Worm (Caenorhabditis elegans) whole organism, young adult: ENCODE measurements around the gene cyh-1.

Experiments used
- B0019.2 ChIP-seq: fragments of 200-800 bp; sonication (Bioruptor generic); conservative IDR thresholded peaks from 2 replicates; pipeline ENCODE4 v1.3.6; 2022; ENCODE audit warnings: missing genetic modification reagents, missing genetic modification characterization, missing compliant biosample characterization
- B0261.1 ChIP-seq: sonication (generic microtip); optimal IDR thresholded peaks from 2 replicates; lab custom pipeline; 2016; ENCODE audit warnings: mild to moderate bottlenecking, missing genetic modification characterization, moderate library complexity, missing compliant biosample characterization
- C06A6.2 ChIP-seq: fragments of 200-800 bp; sonication (Bioruptor generic); conservative IDR thresholded peaks from 2 replicates; pipeline ENCODE4 v1.3.6; 2022; ENCODE audit warnings: missing genetic modification characterization, missing compliant biosample characterization
- C17E4.6 ChIP-seq: fragments of 200-800 bp; sonication (Bioruptor generic); IDR thresholded peaks from 2 replicates; pipeline ENCODE4 v1.3.6; 2022; ENCODE audit warnings: missing genetic modification reagents, missing genetic modification characterization, missing compliant biosample characterization
- D2030.7 ChIP-seq: fragments of 200-800 bp; sonication (Bioruptor generic); IDR thresholded peaks from 2 replicates; pipeline ENCODE4 v1.3.6; 2022; ENCODE audit warnings: missing genetic modification reagents, missing genetic modification characterization, missing compliant biosample characterization
- F22D6.2 ChIP-seq: sonication (generic microtip); optimal IDR thresholded peaks from 2 replicates; lab custom pipeline; 2016; ENCODE audit warnings: mild to moderate bottlenecking, missing genetic modification characterization, missing compliant biosample characterization
- F52B5.7 ChIP-seq: sonication (generic microtip); optimal IDR thresholded peaks from 2 replicates; lab custom pipeline; 2016; ENCODE audit warnings: mild to moderate bottlenecking, missing genetic modification characterization, missing compliant biosample characterization
- T26A5.8 ChIP-seq: sonication (generic microtip); optimal IDR thresholded peaks from 2 replicates; lab custom pipeline; 2016; ENCODE audit warnings: missing genetic modification characterization, missing compliant biosample characterization
- ama-1 ChIP-seq, 3 experiments: fragments of 150-350 bp in 1 of 3; sonication (generic microtip) in 2 of 3; optimal IDR thresholded peaks; 2 replicates each; lab custom pipeline; 2014 to 2018; ENCODE audit warnings: missing biosample characterization in 2 of 3, missing genetic modification characterization in 2 of 3, missing genetic modification reagents in 2 of 3
- atf-7 ChIP-seq: sonication (generic microtip); optimal IDR thresholded peaks from 2 replicates; lab custom pipeline; 2017; ENCODE audit warnings: mild to moderate bottlenecking, missing genetic modification characterization, missing compliant biosample characterization
- cebp-1 ChIP-seq, 2 experiments: fragments of 200-800 bp in 1 of 2; sonication (Bioruptor generic) in 1 of 2; sonication (generic microtip) in 1 of 2; IDR thresholded peaks in 1 of 2; optimal IDR thresholded peaks in 1 of 2; 2 replicates each; pipeline versions ENCODE4 v1.3.6 to Lab custom; 2017 to 2022; ENCODE audit warnings: missing compliant biosample characterization in 2 of 2, missing genetic modification characterization in 2 of 2, mild to moderate bottlenecking in 1 of 2, missing genetic modification reagents in 1 of 2, moderate library complexity in 1 of 2
- cebp-2 ChIP-seq: fragments of 200-800 bp; sonication (Bioruptor generic); IDR thresholded peaks from 2 replicates; pipeline ENCODE4 v1.3.6; 2022; ENCODE audit warnings: missing genetic modification characterization, missing compliant biosample characterization
- ceh-100 ChIP-seq: fragments of 200-800 bp; sonication (Bioruptor generic); IDR thresholded peaks from 2 replicates; pipeline ENCODE4 v1.3.6; 2022; ENCODE audit warnings: missing genetic modification reagents, missing genetic modification characterization, missing compliant biosample characterization
- ceh-27 ChIP-seq: fragments of 200-800 bp; sonication (Bioruptor generic); optimal IDR thresholded peaks from 2 replicates; lab custom pipeline; 2018; ENCODE audit warnings: mild to moderate bottlenecking, missing genetic modification characterization, moderate library complexity, missing compliant biosample characterization
- ceh-58 ChIP-seq: fragments of 200-800 bp; sonication (Bioruptor generic); IDR thresholded peaks from 2 replicates; pipeline ENCODE4 v1.3.6; 2022; ENCODE audit warnings: missing genetic modification characterization, missing compliant biosample characterization
- ceh-91 ChIP-seq: fragments of 200-800 bp; sonication (Bioruptor generic); IDR thresholded peaks from 2 replicates; pipeline ENCODE4 v1.3.6; 2022; ENCODE audit warnings: missing genetic modification reagents, missing genetic modification characterization, missing compliant biosample characterization
- chd-7 ChIP-seq: sonication (generic microtip); optimal IDR thresholded peaks from 2 replicates; lab custom pipeline; 2016; ENCODE audit warnings: mild to moderate bottlenecking, missing genetic modification characterization, moderate library complexity, missing compliant biosample characterization
- dox-1 ChIP-seq: fragments of 200-800 bp; sonication (Bioruptor generic); IDR thresholded peaks from 2 replicates; pipeline ENCODE4 v1.3.6; 2022; ENCODE audit warnings: missing genetic modification reagents, missing genetic modification characterization, missing compliant biosample characterization
- egrh-3 ChIP-seq: fragments of 200-800 bp; sonication (Bioruptor generic); IDR thresholded peaks from 2 replicates; pipeline ENCODE4 v1.3.6; 2022; ENCODE audit warnings: missing genetic modification reagents, missing genetic modification characterization, missing compliant biosample characterization
- ekl-4 ChIP-seq: fragments of 200-800 bp; sonication (Bioruptor generic); IDR thresholded peaks from 2 replicates; pipeline ENCODE4 v1.3.6; 2022; ENCODE audit warnings: missing genetic modification reagents, missing genetic modification characterization, missing compliant biosample characterization
- ets-4 ChIP-seq: fragments of 200-800 bp; sonication (Bioruptor generic); optimal IDR thresholded peaks from 2 replicates; lab custom pipeline; 2018; ENCODE audit warnings: mild to moderate bottlenecking, missing genetic modification characterization, missing compliant biosample characterization
- hlh-12 ChIP-seq: sonication (generic microtip); optimal IDR thresholded peaks from 2 replicates; lab custom pipeline; 2016; ENCODE audit warnings: missing genetic modification characterization, missing compliant biosample characterization
- hlh-26 ChIP-seq: fragments of 200-800 bp; sonication (Bioruptor generic); conservative IDR thresholded peaks from 2 replicates; pipeline ENCODE4 v1.3.6; 2022; ENCODE audit warnings: missing genetic modification reagents, missing genetic modification characterization, missing compliant biosample characterization
- hmg-1.2 ChIP-seq: fragments of 200-800 bp; sonication (Bioruptor generic); IDR thresholded peaks from 2 replicates; pipeline ENCODE4 v1.3.6; 2022; ENCODE audit warnings: missing genetic modification reagents, missing genetic modification characterization, missing compliant biosample characterization
- lin-26 ChIP-seq: fragments of 200-800 bp; sonication (Bioruptor generic); IDR thresholded peaks from 2 replicates; pipeline ENCODE4 v1.3.6; 2022; ENCODE audit warnings: missing genetic modification reagents, missing genetic modification characterization, missing compliant biosample characterization
- lin-54 ChIP-seq: fragments of 200-800 bp; sonication (Bioruptor generic); optimal IDR thresholded peaks from 2 replicates; lab custom pipeline; 2018; ENCODE audit warnings: mild to moderate bottlenecking, missing genetic modification characterization, missing compliant biosample characterization
- lsy-27 ChIP-seq: sonication (generic microtip); optimal IDR thresholded peaks from 2 replicates; lab custom pipeline; 2017; ENCODE audit warnings: missing genetic modification characterization, mild to moderate bottlenecking, missing compliant biosample characterization, antibody characterized with exemption, missing genotype, borderline replicate concordance; ENCODE audit not compliant: insufficient read depth
- madf-8 ChIP-seq: fragments of 200-800 bp; sonication (Bioruptor generic); conservative IDR thresholded peaks from 2 replicates; pipeline ENCODE4 v1.3.6; 2022; ENCODE audit warnings: missing genetic modification reagents, missing genetic modification characterization, missing compliant biosample characterization
- mcd-1 ChIP-seq: fragments of 200-800 bp; sonication (Bioruptor generic); IDR thresholded peaks from 2 replicates; pipeline ENCODE4 v1.3.6; 2022; ENCODE audit warnings: missing genetic modification reagents, missing genetic modification characterization, missing compliant biosample characterization
- nhr-179 ChIP-seq: sonication (generic microtip); optimal IDR thresholded peaks from 2 replicates; lab custom pipeline; 2016; ENCODE audit warnings: mild to moderate bottlenecking, missing genetic modification characterization, missing compliant biosample characterization
- nhr-27 ChIP-seq: fragments of 200-800 bp; sonication (Bioruptor generic); optimal IDR thresholded peaks from 2 replicates; lab custom pipeline; 2018; ENCODE audit warnings: mild to moderate bottlenecking, missing genetic modification characterization, moderate library complexity, missing compliant biosample characterization
- nhr-90 ChIP-seq: sonication (generic microtip); optimal IDR thresholded peaks from 2 replicates; lab custom pipeline; 2016; ENCODE audit warnings: missing genotype, mild to moderate bottlenecking, missing genetic modification characterization, missing compliant biosample characterization
- repo-1 ChIP-seq: sonication (generic microtip); optimal IDR thresholded peaks from 2 replicates; lab custom pipeline; 2017; ENCODE audit warnings: mild to moderate bottlenecking, missing genetic modification characterization, missing compliant biosample characterization
- snpc-1.3 ChIP-seq: sonication (generic microtip); optimal IDR thresholded peaks from 2 replicates; lab custom pipeline; 2017; ENCODE audit warnings: missing genetic modification characterization, mild to moderate bottlenecking, missing compliant biosample characterization, antibody characterized with exemption, moderate library complexity, missing genotype, missing genetic modification reagents; ENCODE audit not compliant: insufficient read depth
- snpc-3.4 ChIP-seq: sonication (generic microtip); optimal IDR thresholded peaks from 2 replicates; lab custom pipeline; 2017; ENCODE audit warnings: missing genetic modification characterization, mild to moderate bottlenecking, missing compliant biosample characterization, antibody characterized with exemption, moderate library complexity, missing genotype, missing genetic modification reagents
- snpc-4 ChIP-seq, 5 experiments: fragments of 150-350 bp in 1 of 5; sonication (generic microtip) in 4 of 5; optimal IDR thresholded peaks; 2 replicates each; lab custom pipeline; 2014 to 2018; ENCODE audit warnings: missing genetic modification characterization in 5 of 5, missing biosample characterization in 3 of 5, antibody characterized with exemption in 2 of 5, mild to moderate bottlenecking in 2 of 5, missing compliant biosample characterization in 2 of 5, missing genotype in 2 of 5, moderate library complexity in 2 of 5, missing genetic modification reagents in 1 of 5
- tbx-9 ChIP-seq: sonication (generic microtip); optimal IDR thresholded peaks from 2 replicates; lab custom pipeline; 2016; ENCODE audit warnings: borderline replicate concordance, missing genetic modification characterization, inconsistent platforms, missing compliant biosample characterization
- unc-130 ChIP-seq: sonication (generic microtip); optimal IDR thresholded peaks from 2 replicates; lab custom pipeline; 2016; ENCODE audit warnings: missing genetic modification reagents, missing genetic modification characterization, missing compliant biosample characterization
- zfh-2 ChIP-seq: fragments of 200-800 bp; sonication (Bioruptor generic); conservative IDR thresholded peaks from 2 replicates; pipeline ENCODE4 v1.3.6; 2022; ENCODE audit warnings: missing genetic modification reagents, missing genetic modification characterization, missing compliant biosample characterization
- ztf-22 ChIP-seq: fragments of 200-800 bp; sonication (Bioruptor generic); optimal IDR thresholded peaks from 2 replicates; lab custom pipeline; 2018; ENCODE audit warnings: mild to moderate bottlenecking, missing genetic modification characterization, moderate library complexity, missing compliant biosample characterization
- ztf-25 ChIP-seq: fragments of 200-800 bp; sonication (Bioruptor generic); IDR thresholded peaks from 2 replicates; pipeline ENCODE4 v1.3.6; 2022; ENCODE audit warnings: missing genetic modification reagents, missing genetic modification characterization, missing compliant biosample characterization

cyh-1 gene

ce11 chrII:3527460-3527859 lies 22.6 kb downstream of the cyh-1 start:
- TF ChIP-seq ekl-4 (GFP tag; lab: Robert Waterston, UW) (no peak), repo-1 (tag; lab: Kevin White, UChicago) (no peak), ceh-27 (GFP tag; lab: Kevin White, UChicago) (no peak), T26A5.8 (tag; lab: Kevin White, UChicago) (no peak), B0019.2 (no peak), hlh-26 (GFP tag; lab: Robert Waterston, UW) (no peak), lin-26 (GFP tag; lab: Robert Waterston, UW) (no peak), cebp-2 (GFP tag; lab: Robert Waterston, UW) (no peak), F22D6.2 (no peak), ceh-58 (GFP tag; lab: Robert Waterston, UW) (no peak), ceh-100 (GFP tag; lab: Robert Waterston, UW) (no peak)

- 0 out of 2 replicates have a peak, but pooled peaks have one; percentile 53 for TF ChIP-seq cebp-2 (GFP tag; lab: Robert Waterston, UW)
- TF ChIP-seq ceh-100 (GFP tag; lab: Robert Waterston, UW), result no peak
- no peak for TF ChIP-seq hlh-12
Observed at ce11 chrII:3528256-3528655, 23.4 kb downstream of the cyh-1 start, which contains the start of gene ncs-6. Gene ncs-6 (minus strand): TSS chrII:3528516.

DNA sequence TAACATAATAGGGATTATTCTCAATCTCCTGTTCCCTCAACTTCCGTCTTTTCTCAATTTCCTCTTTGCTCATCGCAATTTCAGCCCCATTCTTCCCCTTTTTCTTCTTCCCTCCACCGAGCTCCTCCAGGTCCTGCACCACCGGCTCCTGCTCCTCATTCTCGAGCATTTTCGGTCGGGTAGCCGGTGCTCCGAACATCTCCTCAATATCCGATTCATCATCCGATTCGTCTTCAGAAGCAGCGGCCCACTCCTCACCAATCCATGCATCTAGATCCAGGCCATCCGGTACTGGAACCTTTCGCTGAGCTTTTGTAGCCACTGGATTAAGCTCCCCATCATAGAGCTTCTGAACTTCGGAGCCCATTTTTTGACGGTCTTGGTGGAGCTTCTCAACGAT lies 35.3 kb downstream of the cyh-1 start:
- TF ChIP-seq zfh-2, result peak; percentile 69
- TF ChIP-seq ceh-91 (GFP tag; lab: Robert Waterston, UW), result no peak
- no peak for TF ChIP-seq C06A6.2 (GFP tag; lab: Robert Waterston, UW)
- TF ChIP-seq repo-1 (tag; lab: Kevin White, UChicago), result no peak
- no peak for TF ChIP-seq nhr-179
- TF ChIP-seq egrh-3 (GFP tag; lab: Robert Waterston, UW), result peak; percentile 42; the same call in 1 of the 2 replicates
- TF ChIP-seq snpc-4 (GFP tag; optimal IDR thresholded peaks at IDR 0.05; lab: Kevin White, UChicago), result no peak
- TF ChIP-seq snpc-4 (tag; optimal IDR thresholded peaks at IDR 0.05; lab: Kevin White, UChicago), result no peak
- TF ChIP-seq ztf-22 (GFP tag; lab: Kevin White, UChicago), result no peak
- TF ChIP-seq ztf-25 (GFP tag; lab: Robert Waterston, UW), result no peak
- TF ChIP-seq mcd-1, result 0 out of 2 replicates have a peak, but pooled peaks have one; percentile 18
- TF ChIP-seq, all 124 proteins: peak for 3

ce11 chrII:3546381-3546931 lies 41.6 kb downstream of the cyh-1 start, which contains the start of gene apd-3:
Gene apd-3 (minus strand): TSS chrII:3546431.
- TF ChIP-seq nhr-27 (no peak), hmg-1.2 (GFP tag; lab: Robert Waterston, UW) (no peak), madf-8 (GFP tag; lab: Robert Waterston, UW) (peak; percentile 82), zfh-2 (no peak), unc-130 (GFP tag; lab: Kevin White, UChicago) (no peak), ets-4 (GFP tag; lab: Kevin White, UChicago) (no peak), ama-1 (optimal IDR thresholded peaks at IDR 0.05; lab: Kevin White, UChicago) (no peak), ama-1 (GFP tag; optimal IDR thresholded peaks at IDR 0.05; lab: Kevin White, UChicago) (no peak), ceh-100 (GFP tag; lab: Robert Waterston, UW) (no peak), snpc-1.3 (tag; lab: Kevin White, UChicago) (peak; percentile 19), snpc-3.4 (peak; percentile 10), cebp-1 (GFP tag; IDR thresholded peaks at IDR 0.05; lab: Robert Waterston, UW) (no peak), cebp-1 (tag; optimal IDR thresholded peaks at IDR 0.05; lab: Kevin White, UChicago) (no peak), chd-7 (tag; lab: Kevin White, UChicago) (no peak), nhr-90 (tag; lab: Kevin White, UChicago) (no peak), tbx-9 (tag; lab: Kevin White, UChicago) (no peak), B0261.1 (tag; lab: Kevin White, UChicago) (no peak), D2030.7 (GFP tag; lab: Robert Waterston, UW) (peak; percentile 58), dox-1 (GFP tag; lab: Robert Waterston, UW) (no peak), lsy-27 (tag; lab: Kevin White, UChicago) (no peak), F52B5.7 (tag; lab: Kevin White, UChicago) (no peak), C17E4.6 (GFP tag; lab: Robert Waterston, UW) (no peak), atf-7 (no peak), lin-54 (GFP tag; lab: Kevin White, UChicago) (peak; percentile 4)
